Worm (Caenorhabditis elegans) whole organism, L4 larva: ENCODE data around the gene mrpl-48.
A peak's percentile ranks its signal among the peaks of the same experiment; 100 is the strongest.

ENCODE experiments used
- D1046.2 ChIP-seq: fragments of 200-800 bp; sonication (Bioruptor generic); IDR thresholded peaks from 2 replicates; pipeline ENCODE4 v1.3.6; 2022; ENCODE audit warnings: missing genetic modification characterization, missing compliant biosample characterization
- F10B5.3 ChIP-seq: sonication (generic microtip); optimal IDR thresholded peaks from 2 replicates; lab custom pipeline; 2016; ENCODE audit warnings: mild to moderate bottlenecking, missing genetic modification characterization, missing compliant biosample characterization
- Y105C5A.15 ChIP-seq: fragments of 200-800 bp; sonication (Bioruptor generic); IDR thresholded peaks from 2 replicates; pipeline ENCODE4 v1.3.6; 2022; ENCODE audit warnings: missing genetic modification characterization, missing compliant biosample characterization
- aha-1 ChIP-seq: fragments of 150-350 bp; peaks from one replicate; lab custom pipeline; 2014; ENCODE audit warnings: missing biosample characterization, missing genetic modification characterization
- arid-1 ChIP-seq: fragments of 200-800 bp; sonication (Bioruptor generic); conservative IDR thresholded peaks from 2 replicates; pipeline ENCODE4 v1.3.6; 2022; ENCODE audit warnings: missing genetic modification reagents, missing genetic modification characterization, missing compliant biosample characterization
- ceh-20 ChIP-seq: fragments of 200-800 bp; sonication (Bioruptor generic); IDR thresholded peaks from 2 replicates; pipeline ENCODE4 v1.3.6; 2022; ENCODE audit warnings: missing genetic modification reagents, missing genetic modification characterization, missing compliant biosample characterization
- ceh-32 ChIP-seq: sonication (generic microtip); optimal IDR thresholded peaks from 2 replicates; lab custom pipeline; 2016; ENCODE audit warnings: mild to moderate bottlenecking, missing genetic modification characterization, missing compliant biosample characterization; ENCODE audit not compliant: poor library complexity
- ceh-44 ChIP-seq: fragments of 200-800 bp; sonication (Bioruptor generic); IDR thresholded peaks from 2 replicates; pipeline ENCODE4 v1.3.6; 2022; ENCODE audit warnings: missing genetic modification reagents, missing genetic modification characterization, missing compliant biosample characterization
- daf-16 ChIP-seq, 3 experiments: sonication (generic microtip); optimal IDR thresholded peaks; 2 replicates each; lab custom pipeline; 2016 to 2017; ENCODE audit warnings: missing genetic modification characterization in 3 of 3, missing genetic modification reagents in 3 of 3, mild to moderate bottlenecking in 2 of 3, missing compliant biosample characterization in 2 of 3, missing biosample characterization in 1 of 3, moderate library complexity in 1 of 3
- daf-8 ChIP-seq: fragments of 200-800 bp; sonication (Bioruptor generic); IDR thresholded peaks from 2 replicates; pipeline ENCODE4 v1.3.6; 2022; ENCODE audit warnings: missing genetic modification characterization, missing compliant biosample characterization
- dmd-6 ChIP-seq: fragments of 200-800 bp; sonication (Bioruptor generic); IDR thresholded peaks from 2 replicates; pipeline ENCODE4 v1.3.6; 2022; ENCODE audit warnings: missing genetic modification reagents, missing genetic modification characterization, missing compliant biosample characterization
- dmd-8 ChIP-seq: fragments of 200-800 bp; sonication (Bioruptor generic); IDR thresholded peaks from 2 replicates; pipeline ENCODE4 v1.3.6; 2022; ENCODE audit warnings: missing genetic modification characterization, missing compliant biosample characterization
- dpl-1 ChIP-seq: fragments of 150-350 bp; optimal IDR thresholded peaks from 2 replicates; lab custom pipeline; 2014; ENCODE audit warnings: missing biosample characterization, missing genetic modification reagents, missing genetic modification characterization
- fkh-10 ChIP-seq: fragments of 150-350 bp; optimal IDR thresholded peaks from 2 replicates; lab custom pipeline; 2014; ENCODE audit warnings: missing biosample characterization, missing genetic modification reagents, missing genetic modification characterization
- gei-8 ChIP-seq: fragments of 200-800 bp; sonication (Bioruptor generic); optimal IDR thresholded peaks from 2 replicates; lab custom pipeline; 2018; ENCODE audit warnings: mild to moderate bottlenecking, missing genetic modification characterization, missing compliant biosample characterization
- hlh-30 ChIP-seq: sonication (generic microtip); optimal IDR thresholded peaks from 2 replicates; lab custom pipeline; 2017; ENCODE audit warnings: antibody characterized with exemption, mild to moderate bottlenecking, missing genetic modification characterization, missing compliant biosample characterization; ENCODE audit not compliant: insufficient read depth
- hmg-1.1 ChIP-seq: fragments of 200-800 bp; sonication (Bioruptor generic); IDR thresholded peaks from 2 replicates; pipeline ENCODE4 v1.3.6; 2022; ENCODE audit warnings: missing genetic modification reagents, missing genetic modification characterization, missing compliant biosample characterization
- lin-1 ChIP-seq: fragments of 200-800 bp; sonication (Bioruptor generic); IDR thresholded peaks from 2 replicates; pipeline ENCODE4 v1.3.6; 2022; ENCODE audit warnings: missing genetic modification reagents, missing genetic modification characterization, missing compliant biosample characterization
- lin-13 ChIP-seq: fragments of 150-350 bp; optimal IDR thresholded peaks from 2 replicates; lab custom pipeline; 2014; ENCODE audit warnings: missing biosample characterization, missing genetic modification reagents, missing genetic modification characterization
- lin-29 ChIP-seq: fragments of 200-800 bp; sonication (Bioruptor generic); IDR thresholded peaks from 2 replicates; pipeline ENCODE4 v1.3.6; 2022; ENCODE audit warnings: missing genetic modification reagents, missing genetic modification characterization, missing compliant biosample characterization
- lin-38 ChIP-seq: fragments of 200-800 bp; sonication (Bioruptor generic); IDR thresholded peaks from 2 replicates; pipeline ENCODE4 v1.3.6; 2022; ENCODE audit warnings: missing genetic modification reagents, missing genetic modification characterization, missing compliant biosample characterization
- lin-39 ChIP-seq: fragments of 150-350 bp; optimal IDR thresholded peaks from 2 replicates; lab custom pipeline; 2014; ENCODE audit warnings: missing biosample characterization, missing genetic modification reagents, missing genetic modification characterization
- lsy-2 ChIP-seq, 2 experiments: fragments of 150-350 bp in 1 of 2; sonication (generic microtip) in 1 of 2; optimal IDR thresholded peaks; 2 replicates each; lab custom pipeline; 2014 to 2017; ENCODE audit warnings: missing biosample characterization in 2 of 2, missing genetic modification characterization in 2 of 2
- mes-2 ChIP-seq: sonication (generic microtip); optimal IDR thresholded peaks from 2 replicates; lab custom pipeline; 2016; ENCODE audit warnings: missing genotype, mild to moderate bottlenecking, missing genetic modification characterization, missing compliant biosample characterization; ENCODE audit not compliant: poor library complexity, severe bottlenecking
- mxl-3 ChIP-seq: fragments of 200-800 bp; sonication (Bioruptor generic); optimal IDR thresholded peaks from 2 replicates; lab custom pipeline; 2018; ENCODE audit warnings: mild to moderate bottlenecking, missing genetic modification characterization, missing compliant biosample characterization
- nhr-10 ChIP-seq: fragments of 150-350 bp; optimal IDR thresholded peaks from 2 replicates; lab custom pipeline; 2014; ENCODE audit warnings: missing biosample characterization, missing genetic modification characterization
- nhr-111 ChIP-seq: fragments of 200-800 bp; sonication (Bioruptor generic); optimal IDR thresholded peaks from 2 replicates; lab custom pipeline; 2018; ENCODE audit warnings: mild to moderate bottlenecking, missing genetic modification characterization, missing compliant biosample characterization
- nhr-28 ChIP-seq: fragments of 150-350 bp; optimal IDR thresholded peaks from 2 replicates; lab custom pipeline; 2014; ENCODE audit warnings: missing biosample characterization, missing genetic modification characterization
- nhr-48 ChIP-seq: sonication (generic microtip); optimal IDR thresholded peaks from 2 replicates; lab custom pipeline; 2016; ENCODE audit warnings: mild to moderate bottlenecking, missing genetic modification characterization, missing compliant biosample characterization
- nhr-6 ChIP-seq: fragments of 150-350 bp; optimal IDR thresholded peaks from 2 replicates; lab custom pipeline; 2014; ENCODE audit warnings: missing biosample characterization, missing genetic modification characterization
- nhr-77 ChIP-seq: fragments of 150-350 bp; optimal IDR thresholded peaks from 2 replicates; lab custom pipeline; 2014; ENCODE audit warnings: missing biosample characterization, missing genetic modification characterization
- pha-4 ChIP-seq, 2 experiments: fragments of 150-350 bp in 1 of 2; fragments of 200-800 bp in 1 of 2; sonication (Bioruptor generic) in 1 of 2; IDR thresholded peaks in 1 of 2; optimal IDR thresholded peaks in 1 of 2; 2 replicates each; pipeline versions ENCODE4 v1.3.6 to Lab custom; 2014 to 2022; ENCODE audit warnings: missing genetic modification characterization in 2 of 2, missing genetic modification reagents in 2 of 2, missing biosample characterization in 1 of 2, missing compliant biosample characterization in 1 of 2
- php-3 ChIP-seq: fragments of 200-800 bp; sonication (Bioruptor generic); IDR thresholded peaks from 2 replicates; pipeline ENCODE4 v1.3.6; 2022; ENCODE audit warnings: missing genetic modification reagents, missing genetic modification characterization, missing compliant biosample characterization
- saeg-2 ChIP-seq: fragments of 200-800 bp; sonication (Bioruptor generic); IDR thresholded peaks from 2 replicates; pipeline ENCODE4 v1.3.6; 2022; ENCODE audit warnings: missing genetic modification reagents, missing genetic modification characterization, missing compliant biosample characterization
- set-16 ChIP-seq: fragments of 200-800 bp; sonication (Bioruptor generic); IDR thresholded peaks from 2 replicates; pipeline ENCODE4 v1.3.6; 2022; ENCODE audit warnings: missing genetic modification reagents, missing genetic modification characterization, missing compliant biosample characterization
- snpc-4 ChIP-seq: fragments of 150-350 bp; optimal IDR thresholded peaks from 2 replicates; lab custom pipeline; 2014; ENCODE audit warnings: missing biosample characterization, missing genetic modification characterization
- unc-39 ChIP-seq: sonication (generic microtip); optimal IDR thresholded peaks from 2 replicates; lab custom pipeline; 2017; ENCODE audit warnings: missing biosample characterization, missing genetic modification characterization
- zag-1 ChIP-seq: fragments of 150-350 bp; optimal IDR thresholded peaks from 2 replicates; lab custom pipeline; 2014; ENCODE audit warnings: missing biosample characterization, missing genetic modification characterization
- zfp-3 ChIP-seq: fragments of 200-800 bp; sonication (Bioruptor generic); conservative IDR thresholded peaks from 2 replicates; pipeline ENCODE4 v1.3.6; 2022; ENCODE audit warnings: missing genetic modification reagents, missing genetic modification characterization, missing compliant biosample characterization
- zip-11 ChIP-seq: fragments of 200-800 bp; sonication (Bioruptor generic); IDR thresholded peaks from 2 replicates; pipeline ENCODE4 v1.3.6; 2022; ENCODE audit warnings: missing genetic modification characterization, missing compliant biosample characterization
- zip-2 ChIP-seq: fragments of 150-350 bp; optimal IDR thresholded peaks from 2 replicates; lab custom pipeline; 2014; ENCODE audit warnings: missing biosample characterization, missing genetic modification characterization

The mrpl-48 gene

DNA sequence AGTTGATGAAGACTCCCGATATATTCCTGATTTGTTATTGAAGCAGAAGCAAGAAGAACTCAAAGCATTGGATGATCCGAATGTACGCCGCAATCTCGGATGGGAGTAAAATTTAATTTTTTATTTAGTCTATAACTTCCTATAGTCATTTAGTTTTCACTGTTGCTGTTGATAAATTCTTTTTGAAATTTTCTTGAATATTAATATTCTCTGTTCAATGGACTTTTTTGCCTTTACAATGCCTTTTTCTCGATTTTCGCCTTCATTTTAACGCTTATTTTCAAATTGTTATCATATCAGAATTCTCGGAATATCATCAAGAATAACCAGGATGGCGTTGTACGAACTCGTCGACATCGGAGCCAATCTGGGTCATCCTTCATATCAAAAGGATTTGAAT, 809 bp downstream of the mrpl-48 start, which contains the start of gene crn-2:
Gene crn-2, plus strand, starts transcription at position 301 of the 400 bp plus-strand sequence.
- TF ChIP-seq aha-1 (peak; percentile 44), ceh-20 (no peak)
- TF ChIP-seq, all 104 proteins: peak for 1

DNA sequence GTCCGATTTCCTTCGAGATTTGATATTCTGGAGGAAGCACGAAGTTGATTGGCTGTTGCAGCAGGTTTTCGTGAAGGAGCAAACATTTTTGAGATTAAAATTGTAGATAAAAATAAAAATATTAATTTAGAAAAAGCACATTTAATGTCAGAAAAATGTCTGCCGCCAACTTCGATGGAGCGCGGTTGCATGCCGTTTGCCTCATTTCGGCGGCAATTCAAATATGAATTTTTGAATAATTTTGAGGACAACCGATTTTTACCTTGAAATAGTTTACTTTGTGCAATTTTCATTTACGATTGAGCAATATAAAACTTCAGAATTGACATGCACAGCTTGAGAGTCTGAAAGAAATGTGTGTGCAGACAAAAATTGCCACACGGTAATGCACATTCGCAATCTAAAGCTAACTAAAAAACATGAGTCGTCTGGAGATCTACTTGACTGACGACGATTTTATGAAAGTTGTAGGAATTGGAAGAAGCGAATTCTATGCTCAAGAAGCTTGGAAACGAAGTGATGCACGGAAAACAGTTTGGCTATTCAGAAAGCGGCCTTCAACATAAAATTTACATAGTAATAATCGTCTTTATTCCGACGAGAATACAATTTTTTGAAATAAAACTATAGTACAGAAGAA, 3.0 kb downstream of the mrpl-48 start, which contains the start of gene zhit-1:
Gene zhit-1, minus strand, starts transcription at position 161 of the 640 bp plus-strand sequence.
- TF ChIP-seq dmd-8 (GFP tag; lab: Robert Waterston, UW): no peak
- peak; percentile 56 for TF ChIP-seq nhr-6 (tag; lab: Kevin White, UChicago)
- TF ChIP-seq dmd-6 (GFP tag; lab: Robert Waterston, UW): no peak
- TF ChIP-seq dpl-1 (GFP tag; lab: Kevin White, UChicago): peak; percentile 88
- no peak for TF ChIP-seq pha-4 (GFP tag; IDR thresholded peaks at IDR 0.05; lab: Robert Waterston, UW)
- TF ChIP-seq pha-4 (tag; optimal IDR thresholded peaks at IDR 0.05; lab: Kevin White, UChicago): peak; percentile 15
- TF ChIP-seq lin-38 (GFP tag; lab: Robert Waterston, UW): peak; percentile 91
- peak; percentile 6 for TF ChIP-seq snpc-4 (tag; lab: Kevin White, UChicago)
- TF ChIP-seq hlh-30 (tag; lab: Kevin White, UChicago): peak; percentile 24
- peak; percentile 67 for TF ChIP-seq mes-2 (tag; lab: Kevin White, UChicago)
- peak; percentile 91 for TF ChIP-seq aha-1
- TF ChIP-seq lsy-2 (tag; optimal IDR thresholded peaks at IDR 0.05; lab: Kevin White, UChicago): peak in 1 of 2 experiments; percentile 54
- no peak for TF ChIP-seq zip-2 (tag; lab: Kevin White, UChicago)

DNA sequence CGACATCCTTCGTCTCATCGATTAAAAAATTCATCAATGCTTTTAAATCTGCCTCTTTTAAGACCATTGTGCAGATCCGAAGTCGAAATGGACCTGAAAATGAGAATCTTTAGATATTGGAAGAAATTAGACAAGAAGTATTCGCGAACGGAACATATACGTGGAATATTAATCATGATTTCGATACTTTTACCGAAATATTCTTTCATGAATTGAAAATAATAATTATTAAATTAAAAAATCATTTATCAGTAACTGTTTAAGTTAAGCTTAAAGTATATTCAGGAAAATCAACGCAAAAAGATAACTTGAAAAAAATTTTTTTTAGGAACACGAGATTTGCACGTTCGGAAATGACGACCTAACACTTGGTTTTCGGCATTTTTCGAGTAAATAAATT, 7.8 kb downstream of the mrpl-48 start, which contains the start of gene CD4.8:
Gene CD4.8, minus strand, starts transcription at position 101 of the 400 bp plus-strand sequence.
- TF ChIP-seq php-3 (GFP tag; lab: Robert Waterston, UW): no peak
- no peak for TF ChIP-seq set-16 (GFP tag; lab: Robert Waterston, UW)
- no peak for TF ChIP-seq nhr-48 (tag; lab: Kevin White, UChicago)
- no peak for TF ChIP-seq hmg-1.1 (GFP tag; lab: Robert Waterston, UW)
- TF ChIP-seq fkh-10 (GFP tag; lab: Kevin White, UChicago): no peak
- no peak for TF ChIP-seq zip-11 (GFP tag; lab: Robert Waterston, UW)
- TF ChIP-seq D1046.2 (GFP tag; lab: Robert Waterston, UW): no peak
- no peak for TF ChIP-seq daf-16 (GFP tag; optimal IDR thresholded peaks at IDR 0.05; lab: Kevin White, UChicago)
- TF ChIP-seq daf-16 (tag; optimal IDR thresholded peaks at IDR 0.05; lab: Kevin White, UChicago): no peak
- TF ChIP-seq arid-1 (GFP tag; lab: Robert Waterston, UW): no peak
- no peak for TF ChIP-seq zag-1 (tag; lab: Kevin White, UChicago)
- no peak for TF ChIP-seq ceh-32
- TF ChIP-seq unc-39 (tag; lab: Kevin White, UChicago): no peak
- TF ChIP-seq lin-39 (tag; lab: Kevin White, UChicago): no peak
- no peak for TF ChIP-seq lin-1 (GFP tag; lab: Robert Waterston, UW)
- TF ChIP-seq lin-13 (GFP tag; lab: Kevin White, UChicago): no peak
- TF ChIP-seq ceh-20: no peak
- TF ChIP-seq nhr-77 (tag; lab: Kevin White, UChicago): no peak
- TF ChIP-seq dmd-8 (GFP tag; lab: Robert Waterston, UW): no peak

DNA sequence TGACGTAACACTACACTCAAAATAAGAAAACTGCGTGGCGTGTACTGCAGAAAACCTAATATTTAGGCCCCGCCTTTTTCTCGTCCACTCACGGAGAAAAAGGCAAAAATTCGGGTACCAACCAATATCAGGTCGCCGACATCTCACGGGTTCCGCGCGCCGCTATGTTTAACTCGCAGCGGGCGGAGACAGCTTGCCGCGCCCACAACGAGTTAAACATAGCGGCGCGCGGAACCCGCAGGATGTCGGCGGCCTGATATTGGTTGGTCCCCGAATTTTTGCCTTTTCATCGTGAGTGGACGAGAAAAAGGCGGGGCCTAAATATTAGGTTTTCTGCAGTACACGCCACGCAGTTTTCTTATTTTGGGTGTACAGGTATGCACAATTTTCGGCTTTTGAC, 8.9 kb downstream of the mrpl-48 start:
- TF ChIP-seq set-16 (GFP tag; lab: Robert Waterston, UW): peak; percentile 28; the same call in 1 of the 2 replicates
- peak; percentile 28 for TF ChIP-seq aha-1

DNA sequence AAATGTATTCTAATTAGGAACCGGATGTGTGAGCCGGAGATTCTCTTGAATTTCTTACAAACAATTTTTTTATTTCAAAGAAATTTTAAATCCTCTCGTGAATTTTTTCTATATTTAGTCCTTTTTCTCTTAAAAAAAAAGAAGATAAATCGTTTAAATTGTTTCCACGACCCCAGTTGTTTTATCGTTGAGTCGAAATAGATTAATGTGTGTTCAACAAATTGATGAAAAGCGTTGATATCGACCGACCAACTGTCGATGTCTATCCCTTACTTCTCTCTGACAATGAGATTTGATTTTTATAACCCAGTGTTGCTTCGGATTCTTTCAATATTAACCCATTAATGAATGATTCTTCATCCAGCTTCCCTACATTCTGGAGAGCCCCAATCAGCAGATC, 12.7 kb downstream of the mrpl-48 start, which contains the start of gene CD4.1:
Gene CD4.1, plus strand, starts transcription at position 301 of the 400 bp plus-strand sequence.
- TF ChIP-seq nhr-28 (no peak), zfp-3 (GFP tag; lab: Robert Waterston, UW) (no peak), Y105C5A.15 (GFP tag; lab: Robert Waterston, UW) (no peak), daf-8 (no peak), gei-8 (GFP tag; lab: Kevin White, UChicago) (no peak), mxl-3 (GFP tag; lab: Kevin White, UChicago) (no peak), nhr-111 (GFP tag; lab: Kevin White, UChicago) (no peak), F10B5.3 (tag; lab: Kevin White, UChicago) (no peak), arid-1 (GFP tag; lab: Robert Waterston, UW) (no peak), lin-1 (GFP tag; lab: Robert Waterston, UW) (no peak), nhr-10 (tag; lab: Kevin White, UChicago) (no peak), dmd-6 (GFP tag; lab: Robert Waterston, UW) (no peak), set-16 (GFP tag; lab: Robert Waterston, UW) (no peak), lin-29 (no peak), saeg-2 (no peak), ceh-44 (GFP tag; lab: Robert Waterston, UW) (no peak), aha-1 (no peak), ceh-20 (no peak)
